Worm (Caenorhabditis elegans) whole organism, early embryonic: ENCODE data around the gene K08E3.2.

Experiments used
- B0310.2 ChIP-seq: sonication (generic microtip); optimal IDR thresholded peaks from 2 replicates; lab custom pipeline; 2016; ENCODE audit warnings: mild to moderate bottlenecking, missing genetic modification characterization, missing compliant biosample characterization
- F13C5.2 ChIP-seq: sonication (generic microtip); optimal IDR thresholded peaks from 2 replicates; lab custom pipeline; 2017; ENCODE audit warnings: mild to moderate bottlenecking, missing genetic modification characterization, inconsistent platforms, missing compliant biosample characterization
- ama-1 ChIP-seq: fragments of 150-350 bp; optimal IDR thresholded peaks from 2 replicates; lab custom pipeline; 2014
- ceh-13 ChIP-seq: fragments of 200-800 bp; sonication (Bioruptor generic); optimal IDR thresholded peaks from 2 replicates; lab custom pipeline; 2018; ENCODE audit warnings: mild to moderate bottlenecking, missing genetic modification characterization, missing compliant biosample characterization
- ceh-36 ChIP-seq: sonication (generic microtip); optimal IDR thresholded peaks from 2 replicates; lab custom pipeline; 2016; ENCODE audit warnings: missing genetic modification characterization, inconsistent platforms, missing compliant biosample characterization
- hmg-4 ChIP-seq: fragments of 200-800 bp; sonication (Bioruptor generic); optimal IDR thresholded peaks from 2 replicates; lab custom pipeline; 2018; ENCODE audit warnings: mild to moderate bottlenecking, missing genetic modification characterization, missing compliant biosample characterization
- hnd-1 ChIP-seq: sonication (generic microtip); optimal IDR thresholded peaks from 2 replicates; lab custom pipeline; 2016; ENCODE audit warnings: missing genetic modification characterization, missing compliant biosample characterization
- pes-1 ChIP-seq: fragments of 200-800 bp; sonication (Bioruptor generic); IDR thresholded peaks from 2 replicates; pipeline ENCODE4 v1.3.6; 2022; ENCODE audit warnings: missing genetic modification reagents, missing genetic modification characterization, missing compliant biosample characterization
- tbx-11 ChIP-seq: fragments of 200-800 bp; sonication (Bioruptor generic); IDR thresholded peaks from 2 replicates; pipeline ENCODE4 v1.3.6; 2022; ENCODE audit warnings: missing genetic modification characterization, missing compliant biosample characterization
- tra-4 ChIP-seq: sonication (generic microtip); optimal IDR thresholded peaks from 2 replicates; lab custom pipeline; 2017; ENCODE audit warnings: missing genetic modification characterization, missing compliant biosample characterization

DNA sequence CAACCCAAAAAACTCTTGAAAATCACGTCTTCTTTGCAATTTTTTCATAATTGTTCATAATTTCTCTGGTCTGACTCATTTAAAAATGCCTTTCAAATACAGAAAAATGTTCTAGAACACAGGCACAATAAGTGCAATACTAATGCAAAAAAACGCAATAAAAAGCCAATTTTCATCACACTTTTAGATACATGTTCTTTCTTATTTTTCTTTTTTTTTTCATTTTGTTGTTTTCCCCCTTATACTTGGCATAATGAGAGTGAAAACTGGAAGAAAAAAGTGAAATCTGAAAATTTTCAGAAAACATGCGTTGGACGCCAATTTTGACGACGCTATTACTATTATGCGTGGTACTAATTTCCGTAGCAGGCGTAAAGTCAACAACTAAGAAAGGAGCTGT lies 4.6 kb downstream of the K08E3.2 start, which contains the start of gene tyr-2:
- TF ChIP-seq pes-1 (GFP tag; lab: Robert Waterston, UW), result no peak
- TF ChIP-seq ama-1, result no peak
- TF ChIP-seq ceh-36 (tag; lab: Kevin White, UChicago), result no peak
- TF ChIP-seq F13C5.2 (tag; lab: Kevin White, UChicago), result no peak
- TF ChIP-seq tra-4, result no peak
- no peak for TF ChIP-seq tbx-11 (GFP tag; lab: Robert Waterston, UW)
- TF ChIP-seq hmg-4 (GFP tag; lab: Kevin White, UChicago), result no peak
- no peak for TF ChIP-seq B0310.2 (tag; lab: Kevin White, UChicago)
- TF ChIP-seq ceh-13 (GFP tag; lab: Kevin White, UChicago), result no peak
- TF ChIP-seq hnd-1 (tag; lab: Kevin White, UChicago), result no peak
